Fruit fly (Drosophila melanogaster) whole organism, embryonic: ENCODE results near the gene CG8300.

ENCODE experiments used
- Adf1 ChIP-seq: fragments of 200-800 bp; sonication (Bioruptor generic); IDR thresholded peaks from 2 replicates; pipeline ENCODE4 v1.3.6; 2022; ENCODE audit warnings: missing biosample characterization, missing genetic modification characterization
- Asciz ChIP-seq: fragments of 200-800 bp; sonication (Bioruptor generic); optimal IDR thresholded peaks from 2 replicates; lab custom pipeline; 2017; ENCODE audit warnings: missing biosample characterization, mild to moderate bottlenecking, missing genetic modification characterization, missing genetic modification reagents
- B-H1 ChIP-seq: fragments of 200-800 bp; sonication (Bioruptor generic); IDR thresholded peaks from 3 replicates; pipeline ENCODE4 v1.3.6; 2022; ENCODE audit warnings: missing biosample characterization, missing genetic modification characterization
- BEAF-32 ChIP-seq: fragments of 200-800 bp; sonication (Bioruptor generic); optimal IDR thresholded peaks from 3 replicates; lab custom pipeline; 2017; ENCODE audit warnings: missing biosample characterization, missing genetic modification characterization, mild to moderate bottlenecking, moderate library complexity, missing genetic modification reagents
- BtbVII ChIP-seq: fragments of 200-800 bp; sonication (Bioruptor generic); optimal IDR thresholded peaks from 3 replicates; lab custom pipeline; 2017; ENCODE audit warnings: missing biosample characterization, mild to moderate bottlenecking, missing genetic modification characterization
- CG10543 ChIP-seq: fragments of 200-800 bp; sonication (Bioruptor generic); optimal IDR thresholded peaks from 3 replicates; lab custom pipeline; 2017; ENCODE audit warnings: missing biosample characterization, mild to moderate bottlenecking, missing genetic modification characterization, moderate library complexity
- CG10565 ChIP-seq: fragments of 200-800 bp; sonication (Bioruptor generic); optimal IDR thresholded peaks from 3 replicates; lab custom pipeline; 2016; ENCODE audit warnings: missing biosample characterization, mild to moderate bottlenecking, missing genetic modification characterization
- CG10654 ChIP-seq: fragments of 200-800 bp; sonication (Bioruptor generic); optimal IDR thresholded peaks from 2 replicates; lab custom pipeline; 2016; ENCODE audit warnings: missing biosample characterization, missing genetic modification characterization
- CG11723 ChIP-seq: fragments of 200-800 bp; sonication (Bioruptor generic); optimal IDR thresholded peaks from 2 replicates; lab custom pipeline; 2017; ENCODE audit warnings: missing biosample characterization, mild to moderate bottlenecking, missing genetic modification characterization
- CG12155 ChIP-seq: fragments of 200-800 bp; sonication (Bioruptor generic); optimal IDR thresholded peaks from 3 replicates; lab custom pipeline; 2016; ENCODE audit warnings: missing biosample characterization, missing genetic modification characterization
- CG12391 ChIP-seq: fragments of 200-800 bp; sonication (Bioruptor generic); optimal IDR thresholded peaks from 3 replicates; lab custom pipeline; 2018; ENCODE audit warnings: missing biosample characterization, mild to moderate bottlenecking, missing genetic modification characterization, moderate library complexity
- CG14860 ChIP-seq: fragments of 200-800 bp; sonication (Bioruptor generic); IDR thresholded peaks from 3 replicates; pipeline ENCODE4 v1.3.6; 2022; ENCODE audit warnings: missing biosample characterization, missing genetic modification characterization; ENCODE audit not compliant: partially characterized antibody
- CG15011 ChIP-seq: fragments of 200-800 bp; sonication (Bioruptor generic); optimal IDR thresholded peaks from 3 replicates; lab custom pipeline; 2018; ENCODE audit warnings: missing biosample characterization, mild to moderate bottlenecking, missing genetic modification characterization
- CG17568 ChIP-seq: fragments of 200-800 bp; sonication (Bioruptor generic); optimal IDR thresholded peaks from 2 replicates; lab custom pipeline; 2018; ENCODE audit warnings: missing biosample characterization, mild to moderate bottlenecking, missing genetic modification characterization, moderate library complexity
- CG18011 ChIP-seq: fragments of 200-800 bp; sonication (Bioruptor generic); optimal IDR thresholded peaks from 2 replicates; lab custom pipeline; 2017; ENCODE audit warnings: missing biosample characterization, missing genetic modification characterization, mild to moderate bottlenecking, moderate library complexity, missing genotype
- CG18599 ChIP-seq: fragments of 200-800 bp; sonication (Bioruptor generic); optimal IDR thresholded peaks from 3 replicates; lab custom pipeline; 2017; ENCODE audit warnings: missing biosample characterization, missing genetic modification characterization, mild to moderate bottlenecking, moderate library complexity, missing genetic modification reagents
- CG2678 ChIP-seq: fragments of 200-800 bp; sonication (Bioruptor generic); optimal IDR thresholded peaks from 3 replicates; lab custom pipeline; 2019; ENCODE audit warnings: missing biosample characterization, mild to moderate bottlenecking, missing genetic modification characterization, moderate library complexity
- CG31388 ChIP-seq: fragments of 200-800 bp; sonication (Bioruptor generic); optimal IDR thresholded peaks from 2 replicates; lab custom pipeline; 2016; ENCODE audit warnings: missing biosample characterization, missing genetic modification characterization
- CG32767 ChIP-seq: fragments of 200-800 bp; sonication (Bioruptor generic); IDR thresholded peaks from 2 replicates; pipeline ENCODE4 v1.3.6; 2022; ENCODE audit warnings: missing biosample characterization, missing genetic modification characterization
- CG34376 ChIP-seq: fragments of 200-800 bp; sonication (Bioruptor generic); optimal IDR thresholded peaks from 2 replicates; lab custom pipeline; 2018; ENCODE audit warnings: missing biosample characterization, mild to moderate bottlenecking, missing genetic modification characterization
- CG6175 ChIP-seq: fragments of 200-800 bp; sonication (Bioruptor generic); IDR thresholded peaks from 3 replicates; pipeline ENCODE4 v1.3.6; 2022; ENCODE audit warnings: missing biosample characterization, missing genetic modification characterization
- CHES-1-like ChIP-seq: fragments of 200-800 bp; sonication (Bioruptor generic); optimal IDR thresholded peaks from 2 replicates; lab custom pipeline; 2016; ENCODE audit warnings: missing biosample characterization, missing genetic modification characterization
- ERR ChIP-seq: fragments of 200-800 bp; sonication (Bioruptor generic); optimal IDR thresholded peaks from 2 replicates; lab custom pipeline; 2016; ENCODE audit warnings: missing biosample characterization, missing genetic modification characterization
- Eip74EF ChIP-seq, 2 experiments: fragments of 200-800 bp in 1 of 2; fragments of >200 bp in 1 of 2; sonication (Bioruptor generic) in 1 of 2; optimal IDR thresholded peaks; 2 replicates each; lab custom pipeline; 2017 to 2019; ENCODE audit warnings: missing biosample characterization in 2 of 2, missing genetic modification characterization in 2 of 2, mild to moderate bottlenecking in 1 of 2, moderate library complexity in 1 of 2
- Gsc ChIP-seq: fragments of 200-800 bp; sonication (Bioruptor generic); IDR thresholded peaks from 2 replicates; pipeline ENCODE4 v1.3.6; 2022; ENCODE audit warnings: missing biosample characterization, missing genetic modification characterization
- H15 ChIP-seq: fragments of 200-800 bp; sonication (Bioruptor generic); IDR thresholded peaks from 3 replicates; pipeline ENCODE4 v1.3.6; 2022; ENCODE audit warnings: missing biosample characterization, missing genetic modification characterization
- Hr3 ChIP-seq: fragments of 200-800 bp; sonication (Bioruptor generic); optimal IDR thresholded peaks from 3 replicates; lab custom pipeline; 2016; ENCODE audit warnings: missing biosample characterization, missing genetic modification characterization
- Hr51 ChIP-seq, 2 experiments: fragments of 200-800 bp; sonication (Bioruptor generic); optimal IDR thresholded peaks; 2 replicates in 1 of 2; 3 replicates in 1 of 2; lab custom pipeline; 2016 to 2018; ENCODE audit warnings: missing biosample characterization in 2 of 2, missing genetic modification characterization in 2 of 2, mild to moderate bottlenecking in 1 of 2, moderate library complexity in 1 of 2
- Mad ChIP-seq: fragments of 200-800 bp; sonication (Bioruptor generic); optimal IDR thresholded peaks from 2 replicates; lab custom pipeline; 2016; ENCODE audit warnings: missing biosample characterization, missing genetic modification characterization
- Oaz ChIP-seq: fragments of 200-800 bp; sonication (Bioruptor generic); IDR thresholded peaks from 2 replicates; pipeline ENCODE4 v1.3.6; 2022; ENCODE audit warnings: missing biosample characterization, missing genetic modification characterization
- Ravus ChIP-seq: fragments of 200-800 bp; sonication (Bioruptor generic); IDR thresholded peaks from 2 replicates; pipeline ENCODE4 v1.3.6; 2022; ENCODE audit warnings: missing biosample characterization, missing genetic modification characterization
- Scr ChIP-seq: fragments of 200-800 bp; sonication (Bioruptor generic); IDR thresholded peaks from 2 replicates; pipeline ENCODE4 v1.3.6; 2022; ENCODE audit warnings: missing biosample characterization, missing genetic modification characterization; ENCODE audit not compliant: partially characterized antibody
- Xbp1 ChIP-seq: fragments of 200-800 bp; sonication (Bioruptor generic); optimal IDR thresholded peaks from 3 replicates; lab custom pipeline; 2016; ENCODE audit warnings: missing biosample characterization, mild to moderate bottlenecking, missing genetic modification characterization
- ato ChIP-seq: fragments of 200-800 bp; sonication (Bioruptor generic); IDR thresholded peaks from 2 replicates; pipeline ENCODE4 v1.3.6; 2022; ENCODE audit warnings: missing biosample characterization, missing genetic modification characterization; ENCODE audit not compliant: partially characterized antibody
- bsh ChIP-seq, 2 experiments: fragments of 200-800 bp; sonication (Bioruptor generic); optimal IDR thresholded peaks; 2 replicates each; lab custom pipeline; 2017 to 2018; ENCODE audit warnings: mild to moderate bottlenecking in 2 of 2, missing biosample characterization in 2 of 2, missing genetic modification characterization in 2 of 2, moderate library complexity in 1 of 2
- dan ChIP-seq: fragments of 200-800 bp; sonication (Bioruptor generic); IDR thresholded peaks from 2 replicates; pipeline ENCODE4 v1.3.6; 2022; ENCODE audit warnings: missing biosample characterization, missing genetic modification characterization
- dimm ChIP-seq: fragments of 200-800 bp; sonication (Bioruptor generic); IDR thresholded peaks from 2 replicates; pipeline ENCODE4 v1.3.6; 2022; ENCODE audit warnings: missing biosample characterization, missing genetic modification characterization
- dmrt11E ChIP-seq: fragments of 200-800 bp; sonication (Bioruptor generic); optimal IDR thresholded peaks from 3 replicates; lab custom pipeline; 2018; ENCODE audit warnings: missing biosample characterization, mild to moderate bottlenecking, missing genetic modification characterization, moderate library complexity
- emc ChIP-seq: fragments of 200-800 bp; sonication (Bioruptor generic); optimal IDR thresholded peaks from 2 replicates; lab custom pipeline; 2016; ENCODE audit warnings: missing biosample characterization, missing genetic modification characterization
- eve ChIP-seq, 2 experiments: fragments of >200 bp; optimal IDR thresholded peaks; 2 replicates each; lab custom pipeline; 2017; ENCODE audit warnings: missing biosample characterization in 2 of 2, missing genetic modification characterization in 2 of 2
- hth ChIP-seq: fragments of >200 bp; optimal IDR thresholded peaks from 2 replicates; lab custom pipeline; 2017; ENCODE audit warnings: inconsistent platforms
- inv ChIP-seq: fragments of 200-800 bp; sonication (Bioruptor generic); IDR thresholded peaks from 2 replicates; pipeline ENCODE4 v1.3.6; 2022; ENCODE audit warnings: missing biosample characterization, missing genetic modification characterization; ENCODE audit not compliant: partially characterized antibody
- nerfin-1 ChIP-seq: fragments of 200-800 bp; sonication (Bioruptor generic); optimal IDR thresholded peaks from 3 replicates; lab custom pipeline; 2019; ENCODE audit warnings: missing biosample characterization, mild to moderate bottlenecking, missing genetic modification characterization, moderate library complexity
- p53 ChIP-seq: fragments of 200-800 bp; sonication (Bioruptor generic); optimal IDR thresholded peaks from 2 replicates; lab custom pipeline; 2016; ENCODE audit warnings: missing biosample characterization, missing genetic modification characterization
- pb ChIP-seq: fragments of 200-800 bp; sonication (Bioruptor generic); optimal IDR thresholded peaks from 3 replicates; lab custom pipeline; 2016; ENCODE audit warnings: missing biosample characterization, missing genetic modification characterization
- pnt ChIP-seq: fragments of 200-800 bp; sonication (Bioruptor generic); optimal IDR thresholded peaks from 3 replicates; lab custom pipeline; 2016; ENCODE audit warnings: missing biosample characterization, missing genetic modification characterization
- ranshi ChIP-seq: fragments of 200-800 bp; sonication (Bioruptor generic); IDR thresholded peaks from 2 replicates; pipeline ENCODE4 v1.3.6; 2022; ENCODE audit warnings: missing biosample characterization, missing genetic modification characterization
- scrt ChIP-seq: fragments of 200-800 bp; sonication (Bioruptor generic); optimal IDR thresholded peaks from 2 replicates; lab custom pipeline; 2018; ENCODE audit warnings: missing biosample characterization, mild to moderate bottlenecking, missing genetic modification characterization, moderate library complexity
- sug ChIP-seq: fragments of 200-800 bp; optimal IDR thresholded peaks from 2 replicates; lab custom pipeline; 2019; ENCODE audit warnings: missing biosample characterization, mild to moderate bottlenecking, missing genetic modification characterization, moderate library complexity

CG8300 gene

DNA sequence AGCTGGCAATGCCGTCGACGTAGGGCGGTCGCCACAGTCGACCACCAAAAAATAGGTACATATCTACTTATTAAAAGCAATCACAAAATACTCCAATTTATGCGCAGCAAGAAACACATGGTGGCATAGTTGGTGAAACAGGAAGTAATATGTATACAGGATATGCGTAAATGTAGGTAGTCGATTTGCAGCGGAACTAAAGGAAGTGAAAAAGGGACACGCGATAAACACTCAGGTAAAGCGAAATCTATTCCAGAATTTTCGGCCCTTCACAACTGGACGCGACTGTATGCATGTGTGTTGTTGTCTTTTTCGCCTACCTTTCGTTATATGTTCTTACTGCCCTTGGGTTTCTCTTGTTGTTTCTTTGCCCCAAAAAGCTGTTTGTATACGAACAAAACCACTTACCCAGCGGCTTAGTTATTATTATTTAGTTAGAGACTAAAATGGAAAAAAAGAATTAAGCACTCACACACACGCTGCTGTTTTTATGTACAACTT is 8.1 kb upstream of the CG8300 start (continued):
- peak; percentile 94 for TF ChIP-seq CG18599 (GFP tag; lab: Kevin White, UChicago)
- TF ChIP-seq Adf1 (GFP tag; lab: Robert Waterston, UW), result peak; percentile 53
- no peak for TF ChIP-seq CG10565 (GFP tag; lab: Kevin White, UChicago)
- peak; percentile 78 for TF ChIP-seq nerfin-1
- TF ChIP-seq CG12391 (tag; lab: Kevin White, UChicago), result peak; percentile 82
- peak; percentile 33; the same call in 1 of the 2 replicates for TF ChIP-seq Ravus (GFP tag; lab: Robert Waterston, UW)
- no peak for TF ChIP-seq CG12155
- TF ChIP-seq p53 (GFP tag; lab: Kevin White, UChicago), result no peak
- TF ChIP-seq CG2678 (tag; lab: Kevin White, UChicago), result peak; percentile 93
- TF ChIP-seq scrt (GFP tag; lab: Kevin White, UChicago), result peak; percentile 65
- peak; percentile 88 for TF ChIP-seq CG34376 (GFP tag; lab: Kevin White, UChicago)
- peak; percentile 43 for TF ChIP-seq Mad (GFP tag; lab: Kevin White, UChicago)
- TF ChIP-seq B-H1 (GFP tag; lab: Robert Waterston, UW), result peak; percentile 43; the same call in 2 of the 3 replicates
- TF ChIP-seq CG11723 (GFP tag; lab: Kevin White, UChicago), result peak; percentile 76
- TF ChIP-seq CG18011 (GFP tag; lab: Kevin White, UChicago), result peak; percentile 52
- peak; percentile 74 for TF ChIP-seq Xbp1
- peak; percentile 23 for TF ChIP-seq emc (GFP tag; lab: Kevin White, UChicago)
- peak; percentile 63 for TF ChIP-seq Oaz
- peak; percentile 69 to 87 for TF ChIP-seq Hr51 (GFP tag; optimal IDR thresholded peaks at IDR 0.05; lab: Kevin White, UChicago)
- peak; percentile 80 for TF ChIP-seq CG15011 (GFP tag; lab: Kevin White, UChicago)
- TF ChIP-seq BtbVII (GFP tag; lab: Kevin White, UChicago), result peak; percentile 86
- peak; percentile 62 for TF ChIP-seq ranshi (GFP tag; lab: Robert Waterston, UW)
- no peak for TF ChIP-seq inv (GFP tag; lab: Robert Waterston, UW)
- TF ChIP-seq CG10654 (GFP tag; lab: Kevin White, UChicago), result peak; percentile 53
- no peak for TF ChIP-seq H15 (GFP tag; lab: Robert Waterston, UW)
- peak in 1 of 2 experiments; percentile 49 for TF ChIP-seq Eip74EF (GFP tag; optimal IDR thresholded peaks at IDR 0.05; lab: Kevin White, UChicago)
- peak in 1 of 2 experiments; percentile 96 for TF ChIP-seq eve (GFP tag; optimal IDR thresholded peaks at IDR 0.05; lab: Kevin White, UChicago)
- TF ChIP-seq sug, result peak; percentile 80
- TF ChIP-seq dimm (GFP tag; lab: Robert Waterston, UW), result peak; percentile 45; the same call in 1 of the 2 replicates
- peak; percentile 86 for TF ChIP-seq CG17568 (GFP tag; lab: Kevin White, UChicago)
- TF ChIP-seq dan (GFP tag; lab: Robert Waterston, UW), result no peak
- no peak for TF ChIP-seq Gsc (GFP tag; lab: Robert Waterston, UW)
- TF ChIP-seq hth, result no peak
- peak; percentile 12 for TF ChIP-seq ERR
- peak; percentile 78 for TF ChIP-seq dmrt11E (tag; lab: Kevin White, UChicago)
- peak; percentile 2 to 84 for TF ChIP-seq bsh (GFP tag; optimal IDR thresholded peaks at IDR 0.05; lab: Kevin White, UChicago)
- peak; percentile 84 for TF ChIP-seq CG10543
- peak; percentile 58 for TF ChIP-seq pb (GFP tag; lab: Kevin White, UChicago)
- no peak for TF ChIP-seq CG14860
- TF ChIP-seq CG6175, result peak; percentile 40; the same call in 1 of the 3 replicates
- peak; percentile 69 for TF ChIP-seq Hr3 (GFP tag; lab: Kevin White, UChicago)
- TF ChIP-seq pnt (GFP tag; lab: Kevin White, UChicago), result peak; percentile 72
- peak; percentile 75 for TF ChIP-seq Asciz (GFP tag; lab: Kevin White, UChicago)
- TF ChIP-seq Scr (GFP tag; lab: Robert Waterston, UW), result no peak
- TF ChIP-seq BEAF-32 (GFP tag; lab: Kevin White, UChicago), result no peak
- TF ChIP-seq CHES-1-like (GFP tag; lab: Kevin White, UChicago), result peak; percentile 64
- TF ChIP-seq ato (GFP tag; lab: Robert Waterston, UW), result no peak
- no peak for TF ChIP-seq CG31388
- peak; percentile 72 for TF ChIP-seq CG32767 (GFP tag; lab: Robert Waterston, UW)
